Worm (Caenorhabditis elegans) whole organism, young adult: ENCODE data around the gene him-8.

Source experiments
- B0019.2 ChIP-seq: fragments of 200-800 bp; sonication (Bioruptor generic); conservative IDR thresholded peaks from 2 replicates; pipeline ENCODE4 v1.3.6; 2022; ENCODE audit warnings: missing genetic modification reagents, missing genetic modification characterization, missing compliant biosample characterization
- B0336.3 ChIP-seq: fragments of 200-800 bp; sonication (Bioruptor generic); IDR thresholded peaks from 2 replicates; pipeline ENCODE4 v1.3.6; 2022; ENCODE audit warnings: missing genetic modification characterization, missing compliant biosample characterization
- athp-1 ChIP-seq: sonication (generic microtip); optimal IDR thresholded peaks from 2 replicates; lab custom pipeline; 2017; ENCODE audit warnings: mild to moderate bottlenecking, missing genetic modification characterization, missing compliant biosample characterization
- attf-3 ChIP-seq: fragments of 200-800 bp; sonication (Bioruptor generic); conservative IDR thresholded peaks from 2 replicates; pipeline ENCODE4 v1.3.6; 2022; ENCODE audit warnings: missing genetic modification reagents, missing genetic modification characterization, missing compliant biosample characterization
- ceh-58 ChIP-seq: fragments of 200-800 bp; sonication (Bioruptor generic); IDR thresholded peaks from 2 replicates; pipeline ENCODE4 v1.3.6; 2022; ENCODE audit warnings: missing genetic modification characterization, missing compliant biosample characterization
- dpl-1 ChIP-seq: fragments of 150-350 bp; optimal IDR thresholded peaks from 2 replicates; lab custom pipeline; 2014; ENCODE audit warnings: missing biosample characterization, missing genetic modification reagents, missing genetic modification characterization
- egl-18 ChIP-seq: fragments of 200-800 bp; sonication (Bioruptor generic); IDR thresholded peaks from 2 replicates; pipeline ENCODE4 v1.3.6; 2022; ENCODE audit warnings: missing genetic modification reagents, missing genetic modification characterization, missing compliant biosample characterization
- ekl-4 ChIP-seq: fragments of 200-800 bp; sonication (Bioruptor generic); IDR thresholded peaks from 2 replicates; pipeline ENCODE4 v1.3.6; 2022; ENCODE audit warnings: missing genetic modification reagents, missing genetic modification characterization, missing compliant biosample characterization
- hmg-20 ChIP-seq: fragments of 200-800 bp; sonication (Bioruptor generic); IDR thresholded peaks from 2 replicates; pipeline ENCODE4 v1.3.6; 2022; ENCODE audit warnings: missing genetic modification reagents, missing genetic modification characterization, missing compliant biosample characterization
- let-526 ChIP-seq: fragments of 200-800 bp; sonication (Bioruptor generic); IDR thresholded peaks from 2 replicates; pipeline ENCODE4 v1.3.6; 2022; ENCODE audit warnings: missing genetic modification reagents, missing genetic modification characterization, missing compliant biosample characterization
- lsy-27 ChIP-seq: sonication (generic microtip); optimal IDR thresholded peaks from 2 replicates; lab custom pipeline; 2017; ENCODE audit warnings: missing genetic modification characterization, mild to moderate bottlenecking, missing compliant biosample characterization, antibody characterized with exemption, missing genotype, borderline replicate concordance; ENCODE audit not compliant: insufficient read depth
- sdz-38 ChIP-seq: sonication (generic microtip); optimal IDR thresholded peaks from 2 replicates; lab custom pipeline; 2016; ENCODE audit warnings: missing genotype, missing genetic modification characterization, missing compliant biosample characterization
- unc-130 ChIP-seq: sonication (generic microtip); optimal IDR thresholded peaks from 2 replicates; lab custom pipeline; 2016; ENCODE audit warnings: missing genetic modification reagents, missing genetic modification characterization, missing compliant biosample characterization
- unc-62 ChIP-seq: fragments of 150-350 bp; optimal IDR thresholded peaks from 2 replicates; lab custom pipeline; 2014; ENCODE audit warnings: missing biosample characterization, missing genetic modification reagents, missing genetic modification characterization

ce11 chrIV:10590649-10591048 lies 28.9 kb downstream of the him-8 start, which contains the start of the genes C43F9.5 and nkb-2:
- TF ChIP-seq athp-1 (tag; lab: Kevin White, UChicago) (no peak), B0336.3 (GFP tag; lab: Robert Waterston, UW) (no peak), unc-130 (GFP tag; lab: Kevin White, UChicago) (no peak), B0019.2 (GFP tag; lab: Robert Waterston, UW) (no peak), unc-62 (GFP tag; lab: Kevin White, UChicago) (no peak), attf-3 (GFP tag; lab: Robert Waterston, UW) (no peak), sdz-38 (tag; lab: Kevin White, UChicago) (no peak), dpl-1 (GFP tag; lab: Kevin White, UChicago) (no peak), egl-18 (GFP tag; lab: Robert Waterston, UW) (no peak), lsy-27 (tag; lab: Kevin White, UChicago) (no peak), let-526 (GFP tag; lab: Robert Waterston, UW) (no peak), hmg-20 (GFP tag; lab: Robert Waterston, UW) (no peak), ekl-4 (GFP tag; lab: Robert Waterston, UW) (no peak), ceh-58 (GFP tag; lab: Robert Waterston, UW) (no peak)
